Fruit fly (Drosophila melanogaster): ENCODE results near the gene Cyp28d1.

- TF ChIP-seq psq (optimal IDR thresholded peaks at IDR 0.05) (no peak), usp (GFP tag; optimal IDR thresholded peaks at IDR 0.05) (no peak), EcR (GFP tag; optimal IDR thresholded peaks at IDR 0.05) (no peak), Dll (optimal IDR thresholded peaks at IDR 0.05) (no peak)
Measured at dm6 chr2L:5261223-5261984, 51.1 kb downstream of the Cyp28d1 start.

Measured in whole organism.